Worm (Caenorhabditis elegans): ENCODE measurements around the gene pat-2.

pat-2 gene

ce11 chrIII:8779912-8780311 lies 38.8 kb upstream of the pat-2 start, which contains the start of gene K02D10.4:
TSS of gene K02D10.4 (minus strand) at chrIII:8780012.
- TF ChIP-seq aha-1 (tag) (peak; percentile 66), zip-2 (tag; optimal IDR thresholded peaks at IDR 0.05) (no peak)

- TF ChIP-seq aha-1 (tag) (peak; percentile 18), nhr-28 (tag; optimal IDR thresholded peaks at IDR 0.05) (peak; percentile 81), daf-19 (GFP tag; conservative IDR thresholded peaks at IDR 0.05) (no peak), nhr-102 (tag; optimal IDR thresholded peaks at IDR 0.05) (no peak), nhr-42 (GFP tag; IDR thresholded peaks at IDR 0.05) (no peak), nhr-48 (tag; optimal IDR thresholded peaks at IDR 0.05) (peak; percentile 52), dmd-6 (GFP tag; IDR thresholded peaks at IDR 0.05) (peak; percentile 45; the same call in 1 of the 2 replicates), dve-1 (tag; optimal IDR thresholded peaks at IDR 0.05; ENCODE audit: insufficient read depth) (peak; percentile 33), mxl-3 (GFP tag; optimal IDR thresholded peaks at IDR 0.05) (peak; percentile 74), dmd-8 (GFP tag; IDR thresholded peaks at IDR 0.05) (no peak), F26F4.8 (GFP tag; conservative IDR thresholded peaks at IDR 0.05) (no peak), mdl-1 (tag; optimal IDR thresholded peaks at IDR 0.05) (peak; percentile 49 to 89), nhr-11 (tag; optimal IDR thresholded peaks at IDR 0.05) (peak; percentile 48), unc-62 (GFP tag; optimal IDR thresholded peaks at IDR 0.05 in 1 of 2) (peak in 1 of 2 experiments; percentile 99), unc-62 (tag; optimal IDR thresholded peaks at IDR 0.05) (no peak), ceh-20 (GFP tag; IDR thresholded peaks at IDR 0.05) (0 out of 2 replicates have a peak, but pooled peaks have one; percentile 8), zfp-3 (GFP tag; conservative IDR thresholded peaks at IDR 0.05) (no peak), fos-1 (tag; optimal IDR thresholded peaks at IDR 0.05) (no peak), hlh-30 (tag; optimal IDR thresholded peaks at IDR 0.05; ENCODE audit: insufficient read depth) (peak; percentile 84), lsy-2 (tag; optimal IDR thresholded peaks at IDR 0.05) (peak in 1 of 2 experiments; percentile 43), hlh-11 (tag; optimal IDR thresholded peaks at IDR 0.05) (peak; percentile 89), mep-1 (tag; optimal IDR thresholded peaks at IDR 0.05) (peak; percentile 50), R02D3.7 (tag; optimal IDR thresholded peaks at IDR 0.05) (no peak), mes-2 (tag; optimal IDR thresholded peaks at IDR 0.05; ENCODE audit: poor library complexity, severe bottlenecking) (peak; percentile 9)
Measured at ce11 chrIII:8780473-8780872, 38.2 kb upstream of the pat-2 start.

ce11 chrIII:8782080-8782479 lies 36.6 kb upstream of the pat-2 start:
- TF ChIP-seq unc-62 (GFP tag; optimal IDR thresholded peaks at IDR 0.05 in 1 of 2) (peak in 1 of 2 experiments; percentile 93), unc-62 (tag; optimal IDR thresholded peaks at IDR 0.05) (no peak), mdl-1 (tag; optimal IDR thresholded peaks at IDR 0.05) (peak in 1 of 2 experiments; percentile 45), lsy-2 (tag; optimal IDR thresholded peaks at IDR 0.05) (peak in 1 of 2 experiments; percentile 47), nhr-237 (tag; optimal IDR thresholded peaks at IDR 0.05) (no peak), hlh-11 (tag; optimal IDR thresholded peaks at IDR 0.05) (peak; percentile 2), dmd-9 (GFP tag; IDR thresholded peaks at IDR 0.05) (no peak), jun-1 (tag; optimal IDR thresholded peaks at IDR 0.05) (no peak), ceh-28 (tag; optimal IDR thresholded peaks at IDR 0.05) (no peak), D1046.2 (GFP tag; IDR thresholded peaks at IDR 0.05) (no peak), dmd-8 (GFP tag; IDR thresholded peaks at IDR 0.05) (no peak), nhr-11 (tag; optimal IDR thresholded peaks at IDR 0.05) (peak; percentile 4), dmd-6 (GFP tag; IDR thresholded peaks at IDR 0.05) (0 out of 2 replicates have a peak, but pooled peaks have one; percentile 20), T20F7.1 (GFP tag; optimal IDR thresholded peaks at IDR 0.05) (no peak), rbr-2 (tag; optimal IDR thresholded peaks at IDR 0.05) (peak; percentile 1), hlh-30 (tag; optimal IDR thresholded peaks at IDR 0.05; ENCODE audit: insufficient read depth) (peak; percentile 52), dpl-1 (GFP tag; optimal IDR thresholded peaks at IDR 0.05) (peak; percentile 12), nhr-25 (tag; optimal IDR thresholded peaks at IDR 0.05; ENCODE audit: borderline replicate concordance, insufficient read depth) (no peak), daf-16 (GFP tag; optimal IDR thresholded peaks at IDR 0.05) (peak in 1 of 2 experiments; percentile 4), daf-16 (tag; optimal IDR thresholded peaks at IDR 0.05) (no peak), php-3 (GFP tag; IDR thresholded peaks at IDR 0.05) (no peak), ceh-20 (GFP tag; IDR thresholded peaks at IDR 0.05) (no peak), unc-130 (GFP tag; optimal IDR thresholded peaks at IDR 0.05) (no peak)

All from whole organism, L4 larva.